Fruit fly (Drosophila melanogaster): ENCODE data around the gene srw.

Gene srw

DNA sequence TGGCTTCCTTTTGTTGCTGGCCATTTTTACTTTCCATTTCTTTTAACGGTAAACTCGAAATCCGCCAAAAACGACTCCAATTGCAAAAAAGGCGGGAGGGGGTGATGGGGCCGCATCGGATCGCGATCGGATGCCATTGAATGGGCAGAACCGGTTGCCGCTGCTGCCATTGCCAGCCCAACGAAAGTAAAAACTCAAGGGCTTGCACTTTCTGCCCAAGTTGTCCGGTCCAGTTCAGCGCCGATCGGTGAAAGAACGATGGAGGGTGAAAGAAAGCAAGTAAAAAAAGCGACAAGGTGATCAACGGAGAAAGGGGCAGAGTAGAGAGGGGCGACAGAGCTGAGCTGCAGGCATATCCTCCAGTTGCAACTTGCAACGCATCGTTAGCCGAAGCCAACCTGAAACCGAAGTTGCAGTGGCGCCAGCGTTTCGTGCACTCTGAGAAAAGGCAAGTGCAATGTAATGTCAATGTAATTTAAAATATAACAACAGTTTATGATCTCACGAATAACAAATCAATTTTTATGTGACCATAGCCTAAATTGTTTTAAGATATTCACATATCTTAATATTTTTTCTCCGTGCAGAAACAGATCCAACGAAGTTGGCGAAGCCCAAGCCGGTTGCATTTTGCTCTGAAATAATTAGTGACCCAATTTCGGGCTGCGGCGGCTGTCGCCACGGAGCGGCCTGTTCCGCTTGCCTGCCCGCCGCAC lies 21.1 kb upstream of the srw start (continued):
- no peak for TF ChIP-seq CG17829 (tag; optimal IDR thresholded peaks at IDR 0.05)
- TF ChIP-seq chif (GFP tag; optimal IDR thresholded peaks at IDR 0.05), result no peak
- TF ChIP-seq CG30020 (tag; optimal IDR thresholded peaks at IDR 0.05), result no peak
- TF ChIP-seq dysf (GFP tag; IDR thresholded peaks at IDR 0.05), result 0 out of 3 replicates have a peak, but pooled peaks have one; percentile 21
- no peak for TF ChIP-seq Six4 (GFP tag; optimal IDR thresholded peaks at IDR 0.05)
- peak; percentile 96 for TF ChIP-seq Blimp-1 (GFP tag; optimal IDR thresholded peaks at IDR 0.05)
- no peak for TF ChIP-seq ken (GFP tag; IDR thresholded peaks at IDR 0.05)
- no peak for TF ChIP-seq Hmr (GFP tag; optimal IDR thresholded peaks at IDR 0.05)
- no peak for TF ChIP-seq Dek (tag; optimal IDR thresholded peaks at IDR 0.05)
- no peak for TF ChIP-seq Hmx (GFP tag; optimal IDR thresholded peaks at IDR 0.05)
- no peak for TF ChIP-seq grau (tag; optimal IDR thresholded peaks at IDR 0.05)
- TF ChIP-seq CG1603 (tag; optimal IDR thresholded peaks at IDR 0.05), result peak; percentile 11
- no peak for TF ChIP-seq croc (GFP tag; conservative IDR thresholded peaks at IDR 0.05)
- TF ChIP-seq CG10654 (GFP tag; optimal IDR thresholded peaks at IDR 0.05), result no peak
- peak; percentile 16 for TF ChIP-seq gem (tag; optimal IDR thresholded peaks at IDR 0.05)
- no peak for TF ChIP-seq ab (GFP tag; optimal IDR thresholded peaks at IDR 0.05)
- no peak for TF ChIP-seq jigr1 (GFP tag; IDR thresholded peaks at IDR 0.05)
- TF ChIP-seq CG7357 (GFP tag; IDR thresholded peaks at IDR 0.05), result no peak
- TF ChIP-seq usp (GFP tag; optimal IDR thresholded peaks at IDR 0.05), result no peak
- no peak for TF ChIP-seq ara (GFP tag; IDR thresholded peaks at IDR 0.05)
- TF ChIP-seq odd (GFP tag; optimal IDR thresholded peaks at IDR 0.05), result no peak
- TF ChIP-seq org-1 (GFP tag; optimal IDR thresholded peaks at IDR 0.05), result no peak
- no peak for TF ChIP-seq corto (GFP tag; optimal IDR thresholded peaks at IDR 0.05)
- no peak for TF ChIP-seq bab2 (GFP tag; optimal IDR thresholded peaks at IDR 0.05)
- TF ChIP-seq CG2712 (tag; optimal IDR thresholded peaks at IDR 0.05), result peak; percentile 33
- TF ChIP-seq Trl (optimal IDR thresholded peaks at IDR 0.05), result no peak
- TF ChIP-seq Trl (GFP tag; optimal IDR thresholded peaks at IDR 0.05), result no peak
- no peak for TF ChIP-seq maf-S (GFP tag; optimal IDR thresholded peaks at IDR 0.05)
- TF ChIP-seq sisA (GFP tag; IDR thresholded peaks at IDR 0.05), result 0 out of 2 replicates have a peak, but pooled peaks have one; percentile 18
- no peak for TF ChIP-seq CG13287 (GFP tag; IDR thresholded peaks at IDR 0.05; ENCODE audit: partially characterized antibody)
- no peak for TF ChIP-seq nerfin-1 (tag; optimal IDR thresholded peaks at IDR 0.05)
- no peak for TF ChIP-seq zen2 (GFP tag; IDR thresholded peaks at IDR 0.05; ENCODE audit: partially characterized antibody)
- TF ChIP-seq Abd-B (GFP tag; optimal IDR thresholded peaks at IDR 0.05), result no peak
- TF ChIP-seq CG3838 (GFP tag; optimal IDR thresholded peaks at IDR 0.05), result no peak
- TF ChIP-seq dimm (GFP tag; IDR thresholded peaks at IDR 0.05), result no peak
- TF ChIP-seq CG13775 (GFP tag; optimal IDR thresholded peaks at IDR 0.05), result no peak
- TF ChIP-seq Jarid2 (GFP tag; optimal IDR thresholded peaks at IDR 0.05), result no peak
- no peak for TF ChIP-seq Hr39 (optimal IDR thresholded peaks at IDR 0.05)
- TF ChIP-seq CG16813 (GFP tag; IDR thresholded peaks at IDR 0.05; ENCODE audit: partially characterized antibody), result no peak

- TF ChIP-seq CG31441 (GFP tag; IDR thresholded peaks at IDR 0.05) (0 out of 2 replicates have a peak, but pooled peaks have one; percentile 10), Bteb2 (GFP tag; optimal IDR thresholded peaks at IDR 0.05) (no peak), CG18262 (tag; optimal IDR thresholded peaks at IDR 0.05) (peak; percentile 29), CG11504 (tag; optimal IDR thresholded peaks at IDR 0.05) (peak; percentile 20), CG2678 (tag; optimal IDR thresholded peaks at IDR 0.05) (peak; percentile 3), ttk (GFP tag; IDR thresholded peaks at IDR 0.05) (no peak), stc (GFP tag; IDR thresholded peaks at IDR 0.05) (no peak), dm (GFP tag; optimal IDR thresholded peaks at IDR 0.05) (no peak), zfh2 (GFP tag; optimal IDR thresholded peaks at IDR 0.05) (no peak), Sox100B (GFP tag; optimal IDR thresholded peaks at IDR 0.05) (peak; percentile 4), lola (GFP tag; optimal IDR thresholded peaks at IDR 0.05) (peak in 1 of 3 experiments; percentile 8), nerfin-1 (tag; optimal IDR thresholded peaks at IDR 0.05) (no peak), Vsx1 (GFP tag; optimal IDR thresholded peaks at IDR 0.05) (no peak), row (GFP tag; IDR thresholded peaks at IDR 0.05) (0 out of 3 replicates have a peak, but pooled peaks have one; percentile 6), fd96Cb (tag; optimal IDR thresholded peaks at IDR 0.05) (peak; percentile 1)
Measured at dm6 chr3L:4302088-4302487, 18.8 kb upstream of the srw start.
